Fruit fly (Drosophila melanogaster): ENCODE results near the gene Nos.
A peak's percentile ranks its signal among the peaks of the same experiment; 100 is the strongest.

Nos gene

dm6 chr2L:10794032-10794431 lies 43.3 kb downstream of the Nos start:
- TF ChIP-seq CG34406 (GFP tag; optimal IDR thresholded peaks at IDR 0.05) (peak; percentile 25), fkh (GFP tag; optimal IDR thresholded peaks at IDR 0.05) (no peak), CG6854 (GFP tag; optimal IDR thresholded peaks at IDR 0.05) (peak; percentile 77), CG10631 (GFP tag; optimal IDR thresholded peaks at IDR 0.05) (no peak), CG8119 (GFP tag; IDR thresholded peaks at IDR 0.05) (no peak), acj6 (GFP tag; optimal IDR thresholded peaks at IDR 0.05) (no peak), CG11762 (GFP tag; optimal IDR thresholded peaks at IDR 0.05; ENCODE audit: insufficient read depth) (no peak), Sox102F (GFP tag; optimal IDR thresholded peaks at IDR 0.05) (peak; percentile 51), Ets96B (tag; optimal IDR thresholded peaks at IDR 0.05) (no peak), fd85E (GFP tag; optimal IDR thresholded peaks at IDR 0.05) (no peak), CG15336 (GFP tag; IDR thresholded peaks at IDR 0.05) (no peak), Lpt (GFP tag; optimal IDR thresholded peaks at IDR 0.05) (no peak), Eip75B (GFP tag; optimal IDR thresholded peaks at IDR 0.05) (no peak), CG11294 (GFP tag; IDR thresholded peaks at IDR 0.05) (no peak), CG6276 (GFP tag; optimal IDR thresholded peaks at IDR 0.05) (no peak), fd59A (GFP tag; optimal IDR thresholded peaks at IDR 0.05) (no peak), CG10669 (GFP tag; optimal IDR thresholded peaks at IDR 0.05) (no peak), CG6163 (GFP tag; IDR thresholded peaks at IDR 0.05) (peak; percentile 57; the same call in 2 of the 3 replicates), Eip93F (GFP tag; optimal IDR thresholded peaks at IDR 0.05) (no peak), CG11902 (GFP tag; optimal IDR thresholded peaks at IDR 0.05) (no peak), lz (GFP tag; optimal IDR thresholded peaks at IDR 0.05) (peak; percentile 5), salr (GFP tag; optimal IDR thresholded peaks at IDR 0.05) (no peak), dac (GFP tag; optimal IDR thresholded peaks at IDR 0.05) (no peak), vri (GFP tag; optimal IDR thresholded peaks at IDR 0.05) (peak; percentile 11), CG16779 (tag; optimal IDR thresholded peaks at IDR 0.05) (no peak), CG31627 (GFP tag; optimal IDR thresholded peaks at IDR 0.05) (no peak), spab (GFP tag; optimal IDR thresholded peaks at IDR 0.05) (peak; percentile 23), achi (GFP tag; optimal IDR thresholded peaks at IDR 0.05) (no peak), dsx (GFP tag; optimal IDR thresholded peaks at IDR 0.05; ENCODE audit: poor library complexity, severe bottlenecking) (no peak), eg (GFP tag; IDR thresholded peaks at IDR 0.05) (no peak), CG3919 (GFP tag; optimal IDR thresholded peaks at IDR 0.05) (peak; percentile 19), pdm3 (GFP tag; optimal IDR thresholded peaks at IDR 0.05) (no peak), CG4318 (GFP tag; optimal IDR thresholded peaks at IDR 0.05) (no peak), Smox (GFP tag; optimal IDR thresholded peaks at IDR 0.05) (no peak), Ets21C (GFP tag; optimal IDR thresholded peaks at IDR 0.05) (no peak), CG7368 (GFP tag; optimal IDR thresholded peaks at IDR 0.05) (no peak), CG6808 (GFP tag; optimal IDR thresholded peaks at IDR 0.05) (peak; percentile 55), CG3032 (tag; optimal IDR thresholded peaks at IDR 0.05) (no peak), cyc (GFP tag; optimal IDR thresholded peaks at IDR 0.05) (no peak), Hr39 (GFP tag; optimal IDR thresholded peaks at IDR 0.05) (no peak), topi (GFP tag; optimal IDR thresholded peaks at IDR 0.05) (no peak), esn (GFP tag; optimal IDR thresholded peaks at IDR 0.05) (no peak), Sox14 (GFP tag; optimal IDR thresholded peaks at IDR 0.05) (no peak), CG8632 (GFP tag; optimal IDR thresholded peaks at IDR 0.05) (peak; percentile 25), ss (GFP tag; optimal IDR thresholded peaks at IDR 0.05) (peak; percentile 20 to 70), CG8319 (GFP tag; optimal IDR thresholded peaks at IDR 0.05) (no peak), Hr38 (GFP tag; optimal IDR thresholded peaks at IDR 0.05) (no peak), svp (GFP tag) (no peak), Sox15 (GFP tag; optimal IDR thresholded peaks at IDR 0.05) (no peak), Gug (GFP tag; IDR thresholded peaks at IDR 0.05) (no peak), CG1621 (tag; optimal IDR thresholded peaks at IDR 0.05) (no peak), CG32006 (GFP tag; optimal IDR thresholded peaks at IDR 0.05) (no peak), CG6792 (GFP tag; optimal IDR thresholded peaks at IDR 0.05) (no peak)
